Worm (Caenorhabditis elegans) whole organism, late embryonic: ENCODE measurements around the gene F49F1.14.

ENCODE experiments used
- ceh-31 ChIP-seq: sonication (generic microtip); optimal IDR thresholded peaks from 2 replicates; lab custom pipeline; 2016; ENCODE audit warnings: missing genetic modification characterization, missing compliant biosample characterization
- fkh-10 ChIP-seq: fragments of 150-350 bp; optimal IDR thresholded peaks from 2 replicates; lab custom pipeline; 2014; ENCODE audit warnings: missing biosample characterization, missing genetic modification reagents, missing genetic modification characterization
- nhr-11 ChIP-seq: fragments of 150-350 bp; optimal IDR thresholded peaks from 2 replicates; lab custom pipeline; 2014; ENCODE audit warnings: missing biosample characterization, missing genetic modification characterization
- tbx-2 ChIP-seq: sonication (generic microtip); optimal IDR thresholded peaks from 2 replicates; lab custom pipeline; 2016; ENCODE audit warnings: missing genetic modification characterization, missing compliant biosample characterization

- TF ChIP-seq fkh-10 (GFP tag; lab: Kevin White, UChicago) (no peak), ceh-31 (no peak), tbx-2 (tag; lab: Kevin White, UChicago) (no peak), nhr-11 (no peak)
Observed at ce11 chrIV:4094364-4094763, 17.9 kb downstream of the F49F1.14 start.
